Fruit fly (Drosophila melanogaster): Measurements from ENCODE around the gene Jig.

Gene Jig

dm6 chr3R:14569411-14570107 is 8.8 kb downstream of the Jig start, which contains the start of gene Cys:
TSS of gene Cys (minus strand) at chr3R:14569644.
- no peak for TF ChIP-seq Mnt (GFP tag; optimal IDR thresholded peaks at IDR 0.05)
- no peak for TF ChIP-seq Clk (GFP tag; optimal IDR thresholded peaks at IDR 0.05)
- no peak for TF ChIP-seq cic (GFP tag; optimal IDR thresholded peaks at IDR 0.05)
- TF ChIP-seq kay (GFP tag; ENCODE audit: borderline replicate concordance): peak; percentile 90
- no peak for TF ChIP-seq CG11617 (GFP tag; optimal IDR thresholded peaks at IDR 0.05)
- no peak for TF ChIP-seq cnc (optimal IDR thresholded peaks at IDR 0.05)
- peak; percentile 59 for TF ChIP-seq CG7101 (tag; optimal IDR thresholded peaks at IDR 0.05)
- peak; percentile 43 for TF ChIP-seq CG33017 (tag; optimal IDR thresholded peaks at IDR 0.05)
- peak; percentile 14 for TF ChIP-seq toe (GFP tag; optimal IDR thresholded peaks at IDR 0.05)
- no peak for TF ChIP-seq CG7045 (GFP tag; optimal IDR thresholded peaks at IDR 0.05)
- TF ChIP-seq CG12768 (GFP tag; optimal IDR thresholded peaks at IDR 0.05): no peak
- TF ChIP-seq Hr96 (GFP tag; optimal IDR thresholded peaks at IDR 0.05): no peak
- no peak for TF ChIP-seq bab1 (GFP tag; optimal IDR thresholded peaks at IDR 0.05)
- TF ChIP-seq pad (GFP tag; optimal IDR thresholded peaks at IDR 0.05): no peak
- no peak for TF ChIP-seq CG1620 (GFP tag; optimal IDR thresholded peaks at IDR 0.05)
- no peak for TF ChIP-seq ovo (GFP tag; optimal IDR thresholded peaks at IDR 0.05)
- no peak for TF ChIP-seq tj (GFP tag; optimal IDR thresholded peaks at IDR 0.05)
- TF ChIP-seq CG14711 (tag; optimal IDR thresholded peaks at IDR 0.05): no peak
- no peak for TF ChIP-seq Crg-1 (GFP tag; optimal IDR thresholded peaks at IDR 0.05)
- no peak for TF ChIP-seq CG5204 (GFP tag; optimal IDR thresholded peaks at IDR 0.05)

- peak; percentile 35 for TF ChIP-seq CG5204 (GFP tag; optimal IDR thresholded peaks at IDR 0.05)
- no peak for TF ChIP-seq cic (GFP tag; optimal IDR thresholded peaks at IDR 0.05)
- peak; percentile 56 for TF ChIP-seq pad (GFP tag; optimal IDR thresholded peaks at IDR 0.05)
- peak; percentile 71 for TF ChIP-seq CG14711 (tag; optimal IDR thresholded peaks at IDR 0.05)
- peak; percentile 42 for TF ChIP-seq CG1620 (GFP tag; optimal IDR thresholded peaks at IDR 0.05)
- TF ChIP-seq ovo (GFP tag; optimal IDR thresholded peaks at IDR 0.05): no peak
- peak; percentile 78 for TF ChIP-seq CG11617 (GFP tag; optimal IDR thresholded peaks at IDR 0.05)
- peak; percentile 57 for TF ChIP-seq CG33017 (tag; optimal IDR thresholded peaks at IDR 0.05)
- TF ChIP-seq CG7101 (tag; optimal IDR thresholded peaks at IDR 0.05): peak; percentile 79
- peak; percentile 76 for TF ChIP-seq kay (GFP tag; ENCODE audit: borderline replicate concordance)
- TF ChIP-seq bab1 (GFP tag; optimal IDR thresholded peaks at IDR 0.05): peak; percentile 39
- TF ChIP-seq Clk (GFP tag; optimal IDR thresholded peaks at IDR 0.05): peak; percentile 35
- peak; percentile 39 for TF ChIP-seq Crg-1 (GFP tag; optimal IDR thresholded peaks at IDR 0.05)
- TF ChIP-seq CG12768 (GFP tag; optimal IDR thresholded peaks at IDR 0.05): peak; percentile 52
- TF ChIP-seq tj (GFP tag; optimal IDR thresholded peaks at IDR 0.05): peak; percentile 61
- TF ChIP-seq CG7045 (GFP tag; optimal IDR thresholded peaks at IDR 0.05): peak; percentile 68
- peak; percentile 48 for TF ChIP-seq Hr96 (GFP tag; optimal IDR thresholded peaks at IDR 0.05)
- peak; percentile 89 for TF ChIP-seq Mnt (GFP tag; optimal IDR thresholded peaks at IDR 0.05)
- peak; percentile 69 for TF ChIP-seq toe (GFP tag; optimal IDR thresholded peaks at IDR 0.05)
- peak in 1 of 2 experiments; percentile 16 for TF ChIP-seq cnc (optimal IDR thresholded peaks at IDR 0.05)
These were observed 14.4 kb downstream of the Jig start for dm6 chr3R:14574962-14575717.

dm6 chr3R:14575718-14576187 is 15.0 kb downstream of the Jig start, which contains the start of gene CG7987:
TSS of gene CG7987 (minus strand) at chr3R:14575887.
- TF ChIP-seq bab1 (GFP tag; optimal IDR thresholded peaks at IDR 0.05): peak; percentile 19
- peak; percentile 8 for TF ChIP-seq Mnt (GFP tag; optimal IDR thresholded peaks at IDR 0.05)
- TF ChIP-seq kay (GFP tag; ENCODE audit: borderline replicate concordance): no peak
- peak; percentile 50 for TF ChIP-seq ovo (GFP tag; optimal IDR thresholded peaks at IDR 0.05)
- peak; percentile 16 for TF ChIP-seq Crg-1 (GFP tag; optimal IDR thresholded peaks at IDR 0.05)
- no peak for TF ChIP-seq CG1620 (GFP tag; optimal IDR thresholded peaks at IDR 0.05)
- peak; percentile 14 for TF ChIP-seq CG7101 (tag; optimal IDR thresholded peaks at IDR 0.05)

dm6 chr3R:14576511-14576691 is 15.7 kb downstream of the Jig start, which contains the start of gene CG44094:
TSS of gene CG44094 (minus strand) at chr3R:14576611.
- TF ChIP-seq Crg-1 (GFP tag; optimal IDR thresholded peaks at IDR 0.05) (no peak), CG7101 (tag; optimal IDR thresholded peaks at IDR 0.05) (no peak), CG14711 (tag; optimal IDR thresholded peaks at IDR 0.05) (no peak), cnc (optimal IDR thresholded peaks at IDR 0.05) (no peak), Clk (GFP tag; optimal IDR thresholded peaks at IDR 0.05) (no peak), CG7045 (GFP tag; optimal IDR thresholded peaks at IDR 0.05) (no peak), ovo (GFP tag; optimal IDR thresholded peaks at IDR 0.05) (no peak), CG1620 (GFP tag; optimal IDR thresholded peaks at IDR 0.05) (no peak), CG11617 (GFP tag; optimal IDR thresholded peaks at IDR 0.05) (no peak)

- TF ChIP-seq CG12768 (GFP tag; optimal IDR thresholded peaks at IDR 0.05) (peak; percentile 47), CG14711 (tag; optimal IDR thresholded peaks at IDR 0.05) (no peak)
These were observed 16.2 kb downstream of the Jig start, which contains the start of gene stumps for dm6 chr3R:14576692-14577646. TSS of gene stumps (plus strand) at chr3R:14577217.

All from whole organism, adult.